Fruit fly (Drosophila melanogaster) whole organism, wandering third instar larva: ENCODE results near the gene Sbds.

ENCODE experiments used
- Abd-B ChIP-seq: fragments of >200 bp; optimal IDR thresholded peaks from 2 replicates; lab custom pipeline; 2017; ENCODE audit warnings: missing biosample characterization, missing genetic modification characterization
- CG32264 ChIP-seq: fragments of 200-800 bp; sonication (Bioruptor generic); optimal IDR thresholded peaks from 2 replicates; lab custom pipeline; 2016; ENCODE audit warnings: missing biosample characterization, missing genetic modification characterization
- CG9705 ChIP-seq: fragments of 200-800 bp; sonication (Bioruptor generic); optimal IDR thresholded peaks from 2 replicates; lab custom pipeline; 2018; ENCODE audit warnings: missing biosample characterization, mild to moderate bottlenecking, missing genetic modification characterization
- CrebA ChIP-seq: fragments of 200-800 bp; sonication (Bioruptor generic); optimal IDR thresholded peaks from 2 replicates; lab custom pipeline; 2016; ENCODE audit warnings: missing biosample characterization, mild to moderate bottlenecking, missing genetic modification characterization, borderline replicate concordance
- Dfd ChIP-seq: fragments of >200 bp; optimal IDR thresholded peaks from 2 replicates; lab custom pipeline; 2017; ENCODE audit warnings: missing biosample characterization, missing genetic modification characterization
- Dif ChIP-seq: fragments of 200-275, 200-300 bp; sonication (Bioruptor generic); optimal IDR thresholded peaks from 2 replicates; lab custom pipeline; 2018; ENCODE audit warnings: missing biosample characterization, missing genetic modification characterization; ENCODE audit not compliant: partially characterized antibody
- GATAd ChIP-seq: sonication (Bioruptor generic); optimal IDR thresholded peaks from 2 replicates; lab custom pipeline; 2016; ENCODE audit warnings: missing biosample characterization, missing genetic modification characterization
- HLH106 ChIP-seq: fragments of 200-800 bp; optimal IDR thresholded peaks from 3 replicates; lab custom pipeline; 2019; ENCODE audit warnings: missing biosample characterization, mild to moderate bottlenecking, missing genetic modification characterization, moderate library complexity
- Hr78 ChIP-seq: fragments of >200 bp; optimal IDR thresholded peaks from 2 replicates; lab custom pipeline; 2017; ENCODE audit warnings: missing biosample characterization, missing genetic modification characterization
- Hr83 ChIP-seq: fragments of 200-300 bp; sonication (Bioruptor generic); optimal IDR thresholded peaks from 2 replicates; lab custom pipeline; 2016; ENCODE audit warnings: missing biosample characterization, mild to moderate bottlenecking, missing genetic modification characterization, moderate library complexity; ENCODE audit not compliant: poor library complexity, severe bottlenecking
- Jra ChIP-seq: sonication (Bioruptor generic); optimal IDR thresholded peaks from 2 replicates; lab custom pipeline; 2016; ENCODE audit warnings: missing biosample characterization, missing genetic modification characterization
- Mio ChIP-seq: sonication (Bioruptor generic); optimal IDR thresholded peaks from 2 replicates; lab custom pipeline; 2016; ENCODE audit warnings: missing biosample characterization, missing genetic modification characterization
- Myc ChIP-seq: fragments of >200 bp; optimal IDR thresholded peaks from 2 replicates; lab custom pipeline; 2017
- N ChIP-seq: fragments of >200 bp; optimal IDR thresholded peaks from 2 replicates; lab custom pipeline; 2018; ENCODE audit warnings: missing biosample characterization, missing external identifiers, missing genetic modification characterization
- OdsH ChIP-seq: fragments of 200-800 bp; sonication (Bioruptor generic); optimal IDR thresholded peaks from 2 replicates; lab custom pipeline; 2016; ENCODE audit warnings: missing biosample characterization, mild to moderate bottlenecking, missing genetic modification characterization
- Sp1 ChIP-seq: fragments of 200-800 bp; sonication (Bioruptor generic); optimal IDR thresholded peaks from 3 replicates; lab custom pipeline; 2019; ENCODE audit warnings: missing biosample characterization, mild to moderate bottlenecking, missing genetic modification characterization, moderate library complexity
- Vsx2 ChIP-seq: fragments of 200-300, 225-300 bp; sonication (Bioruptor generic); optimal IDR thresholded peaks from 2 replicates; lab custom pipeline; 2018; ENCODE audit warnings: missing biosample characterization, missing genetic modification characterization; ENCODE audit not compliant: partially characterized antibody
- br ChIP-seq: fragments of 200-800 bp; sonication (Bioruptor generic); optimal IDR thresholded peaks from 2 replicates; lab custom pipeline; 2016; ENCODE audit warnings: missing biosample characterization, missing genetic modification characterization
- dl ChIP-seq, 2 experiments: fragments of 175-275, 200-275 bp in 1 of 2; fragments of 200-275 bp in 1 of 2; sonication (Bioruptor generic); optimal IDR thresholded peaks; lab custom pipeline; 2018; ENCODE audit warnings: mild to moderate bottlenecking in 2 of 2, missing biosample characterization in 2 of 2, missing genetic modification characterization in 2 of 2, moderate library complexity in 2 of 2; ENCODE audit not compliant: partially characterized antibody in 2 of 2, insufficient read depth in 1 of 2
- dmrt93B ChIP-seq: fragments of 200-800 bp; sonication (Bioruptor generic); optimal IDR thresholded peaks from 2 replicates; lab custom pipeline; 2018; ENCODE audit warnings: missing biosample characterization, mild to moderate bottlenecking, missing genetic modification characterization
- dsf ChIP-seq: sonication (Bioruptor generic); optimal IDR thresholded peaks from 2 replicates; lab custom pipeline; 2016; ENCODE audit warnings: missing biosample characterization, missing genetic modification characterization, borderline replicate concordance
- ey ChIP-seq: fragments of 200-800 bp; sonication (Bioruptor generic); optimal IDR thresholded peaks from 2 replicates; lab custom pipeline; 2016; ENCODE audit warnings: missing biosample characterization, missing genetic modification characterization
- fru ChIP-seq: fragments of 200-800 bp; sonication (Bioruptor generic); optimal IDR thresholded peaks from 3 replicates; lab custom pipeline; 2016; ENCODE audit warnings: missing biosample characterization, mild to moderate bottlenecking, missing genetic modification characterization
- h ChIP-seq: fragments of 200-800 bp; sonication (Bioruptor generic); optimal IDR thresholded peaks from 3 replicates; lab custom pipeline; 2016; ENCODE audit warnings: missing biosample characterization, mild to moderate bottlenecking, missing genetic modification characterization
- jim ChIP-seq: fragments of 175-275, 200-325 bp; sonication (Bioruptor generic); optimal IDR thresholded peaks from 2 replicates; lab custom pipeline; 2016; ENCODE audit warnings: missing biosample characterization, mild to moderate bottlenecking, missing genetic modification characterization
- lola ChIP-seq: fragments of >200 bp; optimal IDR thresholded peaks from 2 replicates; lab custom pipeline; 2017; ENCODE audit warnings: missing biosample characterization, missing genetic modification characterization
- pan ChIP-seq: fragments of >200 bp; optimal IDR thresholded peaks from 2 replicates; lab custom pipeline; 2017
- psq ChIP-seq: fragments of 200-800 bp; sonication (Bioruptor generic); optimal IDR thresholded peaks from 3 replicates; lab custom pipeline; 2017; ENCODE audit warnings: missing biosample characterization, mild to moderate bottlenecking, missing genetic modification characterization, moderate library complexity
- sage ChIP-seq: fragments of 200-800 bp; sonication (Bioruptor generic); optimal IDR thresholded peaks from 2 replicates; lab custom pipeline; 2016; ENCODE audit warnings: missing biosample characterization, mild to moderate bottlenecking, missing genetic modification characterization
- sv ChIP-seq: fragments of 200-800 bp; sonication (Bioruptor generic); optimal IDR thresholded peaks from 3 replicates; lab custom pipeline; 2016; ENCODE audit warnings: missing biosample characterization, missing genetic modification characterization
- tai ChIP-seq: sonication (Bioruptor generic); optimal IDR thresholded peaks from 2 replicates; lab custom pipeline; 2016; ENCODE audit warnings: missing biosample characterization, missing genetic modification characterization
- usp ChIP-seq: fragments of >200 bp; optimal IDR thresholded peaks from 2 replicates; lab custom pipeline; 2017; ENCODE audit warnings: missing biosample characterization, missing genetic modification characterization
- woc ChIP-seq: sonication (Bioruptor generic); optimal IDR thresholded peaks from 2 replicates; lab custom pipeline; 2016; ENCODE audit warnings: missing biosample characterization, mild to moderate bottlenecking, missing genetic modification characterization

Gene Sbds

dm6 chr3L:6784635-6785606 is 32.2 kb downstream of the Sbds start:
- no peak for TF ChIP-seq ey (GFP tag; lab: Kevin White, UChicago)
- TF ChIP-seq Mio, result no peak
- no peak for TF ChIP-seq h (GFP tag; lab: Kevin White, UChicago)
- no peak for TF ChIP-seq Hr83
- no peak for TF ChIP-seq psq (GFP tag; lab: Kevin White, UChicago)
- TF ChIP-seq Sp1 (GFP tag; lab: Kevin White, UChicago), result no peak
- TF ChIP-seq sv (GFP tag; lab: Kevin White, UChicago), result no peak
- no peak for TF ChIP-seq CG9705 (GFP tag; lab: Kevin White, UChicago)

dm6 chr3L:6787502-6787901 is 34.8 kb downstream of the Sbds start:
- TF ChIP-seq jim (GFP tag; lab: Kevin White, UChicago) (no peak), Hr83 (no peak), Myc (lab: Kevin White, UChicago) (no peak), dsf (GFP tag; lab: Kevin White, UChicago) (no peak), sv (GFP tag; lab: Kevin White, UChicago) (no peak), GATAd (no peak), dl (GFP tag; optimal IDR thresholded peaks at IDR 0.05; lab: Kevin White, UChicago; ENCODE audit: insufficient read depth in 1 of 2, partially characterized antibody in 2 of 2) (no peak), usp (GFP tag; lab: Kevin White, UChicago) (no peak), pan (lab: Kevin White, UChicago) (no peak), Dfd (no peak), ey (GFP tag; lab: Kevin White, UChicago) (no peak), br (GFP tag; lab: Kevin White, UChicago) (no peak), dmrt93B (GFP tag; lab: Kevin White, UChicago) (no peak), CG32264 (no peak)

dm6 chr3L:6789788-6790325 is 37.1 kb downstream of the Sbds start, which contains the start of gene vvl:
Gene vvl (plus strand): TSS chr3L:6790158.
- TF ChIP-seq N (no peak), sage (GFP tag; lab: Kevin White, UChicago) (no peak), Abd-B (GFP tag; lab: Kevin White, UChicago) (no peak), Dfd (no peak), woc (GFP tag; lab: Kevin White, UChicago) (no peak), dsf (GFP tag; lab: Kevin White, UChicago) (no peak), CG32264 (no peak), OdsH (GFP tag; lab: Kevin White, UChicago) (no peak), Hr83 (peak; percentile 69), HLH106 (no peak), GATAd (no peak), Jra (GFP tag; lab: Kevin White, UChicago) (no peak), tai (GFP tag; lab: Kevin White, UChicago) (no peak), dl (GFP tag; optimal IDR thresholded peaks at IDR 0.05; lab: Kevin White, UChicago; ENCODE audit: insufficient read depth in 1 of 2, partially characterized antibody in 2 of 2) (peak in 1 of 2 experiments; percentile 41), jim (GFP tag; lab: Kevin White, UChicago) (peak; percentile 59), Dif (GFP tag; lab: Kevin White, UChicago) (peak; percentile 87), dmrt93B (GFP tag; lab: Kevin White, UChicago) (no peak), lola (GFP tag; lab: Kevin White, UChicago) (no peak), CrebA (GFP tag; lab: Kevin White, UChicago) (peak; percentile 13), Myc (lab: Kevin White, UChicago) (no peak), fru (no peak), Hr78 (no peak), Vsx2 (GFP tag; lab: Kevin White, UChicago) (peak; percentile 85), Mio (no peak), psq (GFP tag; lab: Kevin White, UChicago) (no peak), br (GFP tag; lab: Kevin White, UChicago) (no peak), pan (lab: Kevin White, UChicago) (no peak), CG9705 (GFP tag; lab: Kevin White, UChicago) (no peak), h (GFP tag; lab: Kevin White, UChicago) (no peak)
